Fruit fly (Drosophila melanogaster): Measurements from ENCODE around the gene IFT52.

DNA sequence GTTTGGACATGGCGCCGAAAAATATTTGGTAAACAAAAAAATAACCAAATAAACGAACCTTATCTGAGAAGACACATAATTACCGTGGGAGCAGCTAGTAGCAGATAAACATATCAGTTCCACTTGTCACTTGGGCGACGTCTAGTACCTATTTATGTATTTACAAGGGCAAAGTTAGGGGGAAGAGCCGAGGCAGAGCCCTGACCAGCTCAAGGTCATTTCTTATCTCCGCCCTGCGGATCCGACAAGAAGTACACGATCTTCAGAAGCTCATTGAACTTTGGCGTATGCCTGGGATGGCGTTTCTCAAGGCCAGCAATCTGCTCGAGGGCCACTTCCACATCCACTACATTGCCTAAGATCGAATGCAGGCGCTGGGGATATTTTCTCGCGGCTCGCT lies 7.7 kb upstream of the IFT52 start:
- TF ChIP-seq insv (optimal IDR thresholded peaks at IDR 0.05), result no peak
- no peak for TF ChIP-seq psq (optimal IDR thresholded peaks at IDR 0.05)
- TF ChIP-seq Sin3A (optimal IDR thresholded peaks at IDR 0.05), result no peak
- TF ChIP-seq h (optimal IDR thresholded peaks at IDR 0.05), result no peak
- TF ChIP-seq Myc (optimal IDR thresholded peaks at IDR 0.05), result no peak
